Fruit fly (Drosophila melanogaster) whole organism, wandering third instar larva: Measurements from ENCODE around the gene p24-1.
A peak's percentile ranks its signal among the peaks of the same experiment; 100 is the strongest.

Experiments
- Abd-B ChIP-seq: fragments of >200 bp; optimal IDR thresholded peaks from 2 replicates; lab custom pipeline; 2017; ENCODE audit warnings: missing biosample characterization, missing genetic modification characterization
- CG32264 ChIP-seq: fragments of 200-800 bp; sonication (Bioruptor generic); optimal IDR thresholded peaks from 2 replicates; lab custom pipeline; 2016; ENCODE audit warnings: missing biosample characterization, missing genetic modification characterization
- CG9705 ChIP-seq: fragments of 200-800 bp; sonication (Bioruptor generic); optimal IDR thresholded peaks from 2 replicates; lab custom pipeline; 2018; ENCODE audit warnings: missing biosample characterization, mild to moderate bottlenecking, missing genetic modification characterization
- CrebA ChIP-seq: fragments of 200-800 bp; sonication (Bioruptor generic); optimal IDR thresholded peaks from 2 replicates; lab custom pipeline; 2016; ENCODE audit warnings: missing biosample characterization, mild to moderate bottlenecking, missing genetic modification characterization, borderline replicate concordance
- Dfd ChIP-seq: fragments of >200 bp; optimal IDR thresholded peaks from 2 replicates; lab custom pipeline; 2017; ENCODE audit warnings: missing biosample characterization, missing genetic modification characterization
- Dif ChIP-seq: fragments of 200-275, 200-300 bp; sonication (Bioruptor generic); optimal IDR thresholded peaks from 2 replicates; lab custom pipeline; 2018; ENCODE audit warnings: missing biosample characterization, missing genetic modification characterization; ENCODE audit not compliant: partially characterized antibody
- GATAd ChIP-seq: sonication (Bioruptor generic); optimal IDR thresholded peaks from 2 replicates; lab custom pipeline; 2016; ENCODE audit warnings: missing biosample characterization, missing genetic modification characterization
- HLH106 ChIP-seq: fragments of 200-800 bp; optimal IDR thresholded peaks from 3 replicates; lab custom pipeline; 2019; ENCODE audit warnings: missing biosample characterization, mild to moderate bottlenecking, missing genetic modification characterization, moderate library complexity
- Hnf4 ChIP-seq: fragments of 200-800 bp; sonication (Bioruptor generic); optimal IDR thresholded peaks from 2 replicates; lab custom pipeline; 2016; ENCODE audit warnings: missing biosample characterization, mild to moderate bottlenecking, missing genetic modification characterization
- Hr78 ChIP-seq: fragments of >200 bp; optimal IDR thresholded peaks from 2 replicates; lab custom pipeline; 2017; ENCODE audit warnings: missing biosample characterization, missing genetic modification characterization
- Hr83 ChIP-seq: fragments of 200-300 bp; sonication (Bioruptor generic); optimal IDR thresholded peaks from 2 replicates; lab custom pipeline; 2016; ENCODE audit warnings: missing biosample characterization, mild to moderate bottlenecking, missing genetic modification characterization, moderate library complexity; ENCODE audit not compliant: poor library complexity, severe bottlenecking
- Jra ChIP-seq: sonication (Bioruptor generic); optimal IDR thresholded peaks from 2 replicates; lab custom pipeline; 2016; ENCODE audit warnings: missing biosample characterization, missing genetic modification characterization
- Mio ChIP-seq: sonication (Bioruptor generic); optimal IDR thresholded peaks from 2 replicates; lab custom pipeline; 2016; ENCODE audit warnings: missing biosample characterization, missing genetic modification characterization
- Myc ChIP-seq: fragments of >200 bp; optimal IDR thresholded peaks from 2 replicates; lab custom pipeline; 2017
- N ChIP-seq: fragments of >200 bp; optimal IDR thresholded peaks from 2 replicates; lab custom pipeline; 2018; ENCODE audit warnings: missing biosample characterization, missing external identifiers, missing genetic modification characterization
- OdsH ChIP-seq: fragments of 200-800 bp; sonication (Bioruptor generic); optimal IDR thresholded peaks from 2 replicates; lab custom pipeline; 2016; ENCODE audit warnings: missing biosample characterization, mild to moderate bottlenecking, missing genetic modification characterization
- Rel ChIP-seq, 2 experiments: fragments of 200-800 bp; sonication (Bioruptor generic) in 1 of 2; optimal IDR thresholded peaks; 2 replicates in 1 of 2; 3 replicates in 1 of 2; lab custom pipeline; 2016 to 2019; ENCODE audit warnings: mild to moderate bottlenecking in 2 of 2, missing biosample characterization in 2 of 2, missing genetic modification characterization in 2 of 2, moderate library complexity in 1 of 2
- Sp1 ChIP-seq: fragments of 200-800 bp; sonication (Bioruptor generic); optimal IDR thresholded peaks from 3 replicates; lab custom pipeline; 2019; ENCODE audit warnings: missing biosample characterization, mild to moderate bottlenecking, missing genetic modification characterization, moderate library complexity
- Vsx2 ChIP-seq: fragments of 200-300, 225-300 bp; sonication (Bioruptor generic); optimal IDR thresholded peaks from 2 replicates; lab custom pipeline; 2018; ENCODE audit warnings: missing biosample characterization, missing genetic modification characterization; ENCODE audit not compliant: partially characterized antibody
- br ChIP-seq: fragments of 200-800 bp; sonication (Bioruptor generic); optimal IDR thresholded peaks from 2 replicates; lab custom pipeline; 2016; ENCODE audit warnings: missing biosample characterization, missing genetic modification characterization
- brk ChIP-seq: fragments of 200-800 bp; sonication (Bioruptor generic); optimal IDR thresholded peaks from 2 replicates; lab custom pipeline; 2016; ENCODE audit warnings: missing biosample characterization, mild to moderate bottlenecking, missing genetic modification characterization
- dl ChIP-seq, 2 experiments: fragments of 175-275, 200-275 bp in 1 of 2; fragments of 200-275 bp in 1 of 2; sonication (Bioruptor generic); optimal IDR thresholded peaks; lab custom pipeline; 2018; ENCODE audit warnings: mild to moderate bottlenecking in 2 of 2, missing biosample characterization in 2 of 2, missing genetic modification characterization in 2 of 2, moderate library complexity in 2 of 2; ENCODE audit not compliant: partially characterized antibody in 2 of 2, insufficient read depth in 1 of 2
- dmrt93B ChIP-seq: fragments of 200-800 bp; sonication (Bioruptor generic); optimal IDR thresholded peaks from 2 replicates; lab custom pipeline; 2018; ENCODE audit warnings: missing biosample characterization, mild to moderate bottlenecking, missing genetic modification characterization
- dsf ChIP-seq: sonication (Bioruptor generic); optimal IDR thresholded peaks from 2 replicates; lab custom pipeline; 2016; ENCODE audit warnings: missing biosample characterization, missing genetic modification characterization, borderline replicate concordance
- ey ChIP-seq: fragments of 200-800 bp; sonication (Bioruptor generic); optimal IDR thresholded peaks from 2 replicates; lab custom pipeline; 2016; ENCODE audit warnings: missing biosample characterization, missing genetic modification characterization
- foxo ChIP-seq, 2 experiments: fragments of 200-800 bp; sonication (Bioruptor generic); optimal IDR thresholded peaks; 2 replicates in 1 of 2; 3 replicates in 1 of 2; lab custom pipeline; 2016 to 2017; ENCODE audit warnings: missing biosample characterization in 2 of 2, missing genetic modification characterization in 2 of 2
- fru ChIP-seq: fragments of 200-800 bp; sonication (Bioruptor generic); optimal IDR thresholded peaks from 3 replicates; lab custom pipeline; 2016; ENCODE audit warnings: missing biosample characterization, mild to moderate bottlenecking, missing genetic modification characterization
- h ChIP-seq: fragments of 200-800 bp; sonication (Bioruptor generic); optimal IDR thresholded peaks from 3 replicates; lab custom pipeline; 2016; ENCODE audit warnings: missing biosample characterization, mild to moderate bottlenecking, missing genetic modification characterization
- jim ChIP-seq: fragments of 175-275, 200-325 bp; sonication (Bioruptor generic); optimal IDR thresholded peaks from 2 replicates; lab custom pipeline; 2016; ENCODE audit warnings: missing biosample characterization, mild to moderate bottlenecking, missing genetic modification characterization
- lola ChIP-seq: fragments of >200 bp; optimal IDR thresholded peaks from 2 replicates; lab custom pipeline; 2017; ENCODE audit warnings: missing biosample characterization, missing genetic modification characterization
- pan ChIP-seq: fragments of >200 bp; optimal IDR thresholded peaks from 2 replicates; lab custom pipeline; 2017
- psq ChIP-seq: fragments of 200-800 bp; sonication (Bioruptor generic); optimal IDR thresholded peaks from 3 replicates; lab custom pipeline; 2017; ENCODE audit warnings: missing biosample characterization, mild to moderate bottlenecking, missing genetic modification characterization, moderate library complexity
- rgr ChIP-seq: fragments of 200-800 bp; sonication (Bioruptor generic); optimal IDR thresholded peaks from 3 replicates; lab custom pipeline; 2016; ENCODE audit warnings: missing biosample characterization, mild to moderate bottlenecking, missing genetic modification characterization
- sage ChIP-seq: fragments of 200-800 bp; sonication (Bioruptor generic); optimal IDR thresholded peaks from 2 replicates; lab custom pipeline; 2016; ENCODE audit warnings: missing biosample characterization, mild to moderate bottlenecking, missing genetic modification characterization
- sv ChIP-seq: fragments of 200-800 bp; sonication (Bioruptor generic); optimal IDR thresholded peaks from 3 replicates; lab custom pipeline; 2016; ENCODE audit warnings: missing biosample characterization, missing genetic modification characterization
- tai ChIP-seq: sonication (Bioruptor generic); optimal IDR thresholded peaks from 2 replicates; lab custom pipeline; 2016; ENCODE audit warnings: missing biosample characterization, missing genetic modification characterization
- usp ChIP-seq: fragments of >200 bp; optimal IDR thresholded peaks from 2 replicates; lab custom pipeline; 2017; ENCODE audit warnings: missing biosample characterization, missing genetic modification characterization
- woc ChIP-seq: sonication (Bioruptor generic); optimal IDR thresholded peaks from 2 replicates; lab custom pipeline; 2016; ENCODE audit warnings: missing biosample characterization, mild to moderate bottlenecking, missing genetic modification characterization

Gene p24-1

DNA sequence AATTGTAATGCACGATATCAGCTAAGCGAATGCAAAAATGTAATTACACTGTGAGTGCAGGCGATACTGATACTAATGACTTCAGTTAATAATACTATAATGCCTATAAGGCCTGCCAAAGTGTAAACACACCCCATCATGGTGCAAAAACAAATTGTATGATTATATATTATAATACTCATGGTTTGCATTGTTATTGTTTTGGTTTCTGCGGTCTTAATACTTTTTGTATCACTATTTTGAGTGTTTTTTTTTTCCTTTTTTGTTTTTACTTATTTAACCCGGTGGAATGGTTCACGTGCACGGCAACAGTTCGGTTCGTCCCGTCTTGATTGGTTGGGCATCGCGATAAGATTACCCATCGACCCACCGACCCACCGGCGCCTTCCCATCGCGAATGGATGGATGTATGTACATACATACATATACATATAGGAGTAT, 38.6 kb downstream of the p24-1 start:
- TF ChIP-seq lola (GFP tag; lab: Kevin White, UChicago) (no peak), tai (no peak), HLH106 (tag; lab: Kevin White, UChicago) (no peak), Rel (GFP tag; optimal IDR thresholded peaks at IDR 0.05; lab: Kevin White, UChicago) (no peak), Rel (tag; optimal IDR thresholded peaks at IDR 0.05; lab: Kevin White, UChicago) (no peak), pan (lab: Kevin White, UChicago) (no peak), Myc (lab: Kevin White, UChicago) (no peak), N (GFP tag; lab: Kevin White, UChicago) (no peak), fru (no peak), CrebA (GFP tag; lab: Kevin White, UChicago) (no peak), brk (GFP tag; lab: Kevin White, UChicago) (no peak), GATAd (GFP tag; lab: Kevin White, UChicago) (no peak), jim (GFP tag; lab: Kevin White, UChicago) (no peak), Vsx2 (GFP tag; lab: Kevin White, UChicago) (no peak), ey (GFP tag; lab: Kevin White, UChicago) (no peak), sv (no peak), rgr (GFP tag; lab: Kevin White, UChicago) (no peak)

DNA sequence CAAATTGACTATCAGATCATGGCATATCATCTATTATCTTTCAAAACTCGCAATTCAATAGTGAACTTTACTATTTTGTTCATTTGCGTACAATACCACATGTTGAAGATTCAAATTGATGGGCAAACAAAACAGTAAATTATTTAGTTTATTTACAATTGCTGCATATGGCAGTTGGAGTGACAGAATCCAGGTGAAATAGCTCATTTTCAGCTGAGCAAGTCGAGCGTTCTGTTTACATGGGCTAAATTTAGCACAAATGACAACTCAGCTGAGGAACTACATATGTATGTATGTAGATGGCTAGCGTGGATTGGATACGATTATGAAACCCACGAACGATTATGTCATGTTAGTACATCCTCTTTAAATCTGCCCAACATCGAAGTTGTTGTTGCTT, 39.5 kb downstream of the p24-1 start:
- TF ChIP-seq Hnf4 (GFP tag; lab: Kevin White, UChicago) (peak; percentile 36), pan (lab: Kevin White, UChicago) (no peak), GATAd (GFP tag; lab: Kevin White, UChicago) (no peak), h (GFP tag; lab: Kevin White, UChicago) (peak; percentile 33), Sp1 (peak; percentile 40), Hr83 (GFP tag; lab: Kevin White, UChicago) (peak; percentile 31), N (GFP tag; lab: Kevin White, UChicago) (no peak), Hr78 (GFP tag; lab: Kevin White, UChicago) (no peak), dl (GFP tag; optimal IDR thresholded peaks at IDR 0.05; lab: Kevin White, UChicago; ENCODE audit: insufficient read depth in 1 of 2, partially characterized antibody in 2 of 2) (no peak)
- TF ChIP-seq, all 38 proteins: peak for 4

DNA sequence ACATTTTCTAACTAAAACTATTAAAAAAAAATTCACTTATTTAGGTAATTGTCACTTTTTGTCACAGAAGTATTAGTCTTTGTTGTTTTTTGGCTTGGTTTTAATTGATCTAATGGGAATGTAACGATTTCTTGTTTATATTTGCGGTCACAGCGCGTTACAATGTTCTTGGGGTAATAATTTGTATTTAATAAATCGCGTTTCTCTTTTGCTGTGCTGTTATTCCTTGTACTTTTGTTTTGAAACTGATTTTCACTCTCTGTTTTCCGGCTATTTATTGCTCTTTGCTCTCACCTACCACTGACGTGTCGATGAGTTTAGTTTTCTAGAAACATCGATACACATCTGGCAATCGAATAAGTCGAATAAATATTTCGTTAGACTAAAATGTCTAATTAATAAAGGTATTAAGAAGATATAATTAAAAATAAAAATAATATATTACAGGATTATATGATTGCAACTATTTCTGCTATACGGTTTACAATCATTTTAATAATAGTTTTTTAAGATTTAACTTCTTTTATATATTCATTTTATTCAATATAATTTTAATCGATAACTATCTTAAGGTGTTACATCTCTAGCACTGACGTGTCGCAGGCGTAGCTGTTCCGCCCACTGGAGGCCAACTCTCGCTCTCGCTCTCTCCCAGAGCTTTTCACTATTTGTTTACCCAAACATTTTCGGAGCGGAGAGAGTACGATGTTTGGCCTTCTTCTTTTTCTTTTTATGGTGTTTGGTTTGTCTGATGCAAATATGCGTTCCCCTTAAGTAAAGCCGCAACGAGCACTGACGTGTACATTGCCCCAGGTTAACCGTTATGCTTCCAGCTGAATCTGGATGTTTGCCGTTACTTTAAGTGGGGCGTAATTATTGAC, 45.2 kb downstream of the p24-1 start, which contains the start of gene Hsc70-3:
Gene Hsc70-3, minus strand, starts transcription at position 251 of the 881 bp plus-strand sequence.
- TF ChIP-seq Rel (GFP tag; optimal IDR thresholded peaks at IDR 0.05; lab: Kevin White, UChicago) (peak; percentile 5), Rel (tag; optimal IDR thresholded peaks at IDR 0.05; lab: Kevin White, UChicago) (peak; percentile 22), HLH106 (tag; lab: Kevin White, UChicago) (peak; percentile 52), dmrt93B (GFP tag; lab: Kevin White, UChicago) (no peak), N (GFP tag; lab: Kevin White, UChicago) (no peak), woc (no peak), Mio (GFP tag; lab: Kevin White, UChicago) (no peak), GATAd (GFP tag; lab: Kevin White, UChicago) (no peak), CG9705 (GFP tag; lab: Kevin White, UChicago) (no peak), CrebA (GFP tag; lab: Kevin White, UChicago) (peak; percentile 72), pan (lab: Kevin White, UChicago) (no peak), Hnf4 (GFP tag; lab: Kevin White, UChicago) (peak; percentile 61), tai (no peak), Vsx2 (GFP tag; lab: Kevin White, UChicago) (no peak), sv (no peak), dsf (no peak), jim (GFP tag; lab: Kevin White, UChicago) (no peak), Sp1 (peak; percentile 46), Dfd (GFP tag; lab: Kevin White, UChicago) (no peak), rgr (GFP tag; lab: Kevin White, UChicago) (peak; percentile 26), ey (GFP tag; lab: Kevin White, UChicago) (no peak), dl (GFP tag; optimal IDR thresholded peaks at IDR 0.05; lab: Kevin White, UChicago; ENCODE audit: insufficient read depth in 1 of 2, partially characterized antibody in 2 of 2) (peak; percentile 58 to 78), br (GFP tag; lab: Kevin White, UChicago) (peak; percentile 22), h (GFP tag; lab: Kevin White, UChicago) (peak; percentile 13), usp (GFP tag; lab: Kevin White, UChicago) (no peak), Hr78 (GFP tag; lab: Kevin White, UChicago) (no peak), lola (GFP tag; lab: Kevin White, UChicago) (no peak), CG32264 (no peak), brk (GFP tag; lab: Kevin White, UChicago) (peak; percentile 24), foxo (GFP tag; optimal IDR thresholded peaks at IDR 0.05; lab: Kevin White, UChicago) (peak in 1 of 2 experiments; percentile 32), Myc (lab: Kevin White, UChicago) (no peak), Dif (GFP tag; lab: Kevin White, UChicago) (peak; percentile 93), psq (GFP tag; lab: Kevin White, UChicago) (peak; percentile 56), sage (GFP tag; lab: Kevin White, UChicago) (no peak), OdsH (GFP tag; lab: Kevin White, UChicago) (peak; percentile 41), Abd-B (GFP tag; lab: Kevin White, UChicago) (no peak), fru (peak; percentile 17), Jra (GFP tag; lab: Kevin White, UChicago) (no peak), Hr83 (GFP tag; lab: Kevin White, UChicago) (peak; percentile 41)
